Worm (Caenorhabditis elegans) whole organism, L4/young adult: ENCODE measurements around the gene kgb-1.

Source experiments
- W03F9.2 ChIP-seq: fragments of 150-350 bp; optimal IDR thresholded peaks from 2 replicates; lab custom pipeline; 2014; ENCODE audit warnings: missing biosample characterization, missing genetic modification characterization
- dao-5 ChIP-seq: sonication (generic microtip); optimal IDR thresholded peaks from 2 replicates; lab custom pipeline; 2016; ENCODE audit warnings: missing genotype, missing genetic modification characterization, moderate library complexity, missing compliant biosample characterization
- him-1 ChIP-seq: sonication (generic microtip); optimal IDR thresholded peaks from 2 replicates; lab custom pipeline; 2016; ENCODE audit warnings: missing genotype, missing genetic modification reagents, missing genetic modification characterization, missing compliant biosample characterization

DNA sequence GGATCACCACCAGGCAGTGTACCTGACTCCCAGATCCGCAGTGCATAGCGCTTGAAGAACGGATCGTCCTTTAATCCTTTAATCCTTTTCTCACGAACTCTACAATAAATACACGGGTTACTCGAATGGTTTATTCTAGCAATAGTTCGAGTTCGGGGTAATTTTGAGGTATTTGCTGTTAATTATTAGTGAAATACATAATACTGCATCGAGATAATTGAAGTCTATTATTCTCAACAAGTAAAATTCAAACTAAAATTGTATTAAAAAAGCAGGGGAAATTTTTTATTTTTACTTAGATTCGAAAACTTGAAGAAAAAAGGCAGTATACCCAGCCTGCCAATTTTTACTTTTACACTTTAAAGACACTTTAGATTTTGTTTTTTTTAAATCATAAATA lies at the start of gene kgb-1:
- TF ChIP-seq him-1 (tag; lab: Kevin White, UChicago), result no peak
- TF ChIP-seq W03F9.2 (tag; lab: Kevin White, UChicago), result no peak
- TF ChIP-seq dao-5 (tag; lab: Kevin White, UChicago), result no peak
